Fruit fly (Drosophila melanogaster): ENCODE data around the gene CG32536.

The CG32536 gene

dm6 chrX:19278395-19278794 is 1.7 kb upstream of the CG32536 start (continued):
- TF ChIP-seq stwl (tag; optimal IDR thresholded peaks at IDR 0.05) = peak; percentile 22

DNA sequence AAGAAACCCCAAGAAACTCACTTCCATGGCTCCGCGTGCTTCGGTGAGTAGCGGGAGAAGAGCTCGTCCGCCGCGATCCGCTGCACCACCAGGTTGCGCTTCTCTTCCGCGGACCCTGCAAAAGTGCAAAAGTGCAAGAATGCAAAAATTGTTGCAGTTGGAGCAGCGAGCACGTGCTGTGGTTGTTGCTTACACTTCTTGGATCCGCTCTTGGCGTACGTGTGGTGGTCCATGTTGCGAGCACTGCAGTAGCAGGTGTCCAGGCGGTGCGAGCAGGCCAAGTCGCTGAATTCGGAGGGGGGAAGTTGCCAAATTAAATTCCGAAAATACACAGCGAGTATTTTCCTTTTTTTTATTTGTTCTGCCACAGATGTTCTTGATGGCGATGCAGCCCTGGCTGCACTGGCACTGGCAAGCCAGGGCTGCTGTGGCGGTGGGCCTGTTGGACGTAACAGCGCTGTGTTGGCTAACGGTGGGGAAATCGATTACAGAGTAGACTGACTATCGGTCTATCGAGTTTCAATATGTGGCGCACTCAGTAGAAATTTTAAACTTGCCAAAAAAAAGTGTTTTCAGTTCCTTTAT is 8.1 kb downstream of the CG32536 start, which contains the start of gene CG8010:
Gene CG8010, minus strand, starts transcription at position 413 of the 585 bp plus-strand sequence.
- peak; percentile 2 for TF ChIP-seq Hsf (GFP tag; optimal IDR thresholded peaks at IDR 0.05)
- TF ChIP-seq her (GFP tag; optimal IDR thresholded peaks at IDR 0.05) = peak; percentile 30
- peak; percentile 92 for TF ChIP-seq CG2116 (GFP tag; optimal IDR thresholded peaks at IDR 0.05)
- peak; percentile 28; the same call in 1 of the 2 replicates for TF ChIP-seq ato (GFP tag; IDR thresholded peaks at IDR 0.05; ENCODE audit: partially characterized antibody)
- peak; percentile 41 for TF ChIP-seq CG17829 (tag; optimal IDR thresholded peaks at IDR 0.05)
- peak; percentile 53 for TF ChIP-seq row (GFP tag; IDR thresholded peaks at IDR 0.05)
- TF ChIP-seq CG11456 (GFP tag; IDR thresholded peaks at IDR 0.05) = peak; percentile 39; the same call in 1 of the 3 replicates
- TF ChIP-seq nmo (GFP tag; optimal IDR thresholded peaks at IDR 0.05) = peak; percentile 1
- peak; percentile 45 for TF ChIP-seq CG14710 (tag; optimal IDR thresholded peaks at IDR 0.05)
- TF ChIP-seq Sry-δ (GFP tag; optimal IDR thresholded peaks at IDR 0.05) = peak; percentile 54
- TF ChIP-seq CG32772 (GFP tag; IDR thresholded peaks at IDR 0.05) = peak; percentile 42; the same call in 1 of the 2 replicates
- TF ChIP-seq CG16813 (GFP tag; IDR thresholded peaks at IDR 0.05; ENCODE audit: partially characterized antibody) = peak; percentile 38; the same call in 1 of the 3 replicates
- TF ChIP-seq pan (optimal IDR thresholded peaks at IDR 0.05) = no peak
- TF ChIP-seq pan (GFP tag; optimal IDR thresholded peaks at IDR 0.05 in 1 of 2, IDR thresholded peaks at IDR 0.05 in 1 of 2) = peak in 1 of 2 experiments; percentile 13
- TF ChIP-seq CG9797 (GFP tag; optimal IDR thresholded peaks at IDR 0.05) = peak; percentile 12
- TF ChIP-seq CG7928 (GFP tag; optimal IDR thresholded peaks at IDR 0.05) = peak; percentile 99
- peak in 1 of 2 experiments; percentile 82 for TF ChIP-seq crp (GFP tag; optimal IDR thresholded peaks at IDR 0.05)
- peak; percentile 16; the same call in 1 of the 2 replicates for TF ChIP-seq CG4360 (GFP tag; IDR thresholded peaks at IDR 0.05)
- TF ChIP-seq NFAT (GFP tag; IDR thresholded peaks at IDR 0.05) = 0 out of 2 replicates have a peak, but pooled peaks have one; percentile 9
- TF ChIP-seq CG2712 (tag; optimal IDR thresholded peaks at IDR 0.05) = peak; percentile 49
- TF ChIP-seq zfh1 (GFP tag; IDR thresholded peaks at IDR 0.05) = peak; percentile 48; the same call in 1 of the 3 replicates
- peak; percentile 21 for TF ChIP-seq B-H2 (GFP tag; optimal IDR thresholded peaks at IDR 0.05)
- TF ChIP-seq gsb (GFP tag; IDR thresholded peaks at IDR 0.05) = no peak
- TF ChIP-seq knrl (GFP tag; IDR thresholded peaks at IDR 0.05; ENCODE audit: partially characterized antibody) = 0 out of 3 replicates have a peak, but pooled peaks have one; percentile 13
- 0 out of 4 replicates have a peak, but pooled peaks have one; percentile 13 for TF ChIP-seq Gug (GFP tag; IDR thresholded peaks at IDR 0.05)
- 0 out of 2 replicates have a peak, but pooled peaks have one; percentile 16 for TF ChIP-seq onecut (GFP tag; IDR thresholded peaks at IDR 0.05)
- peak; percentile 34 for TF ChIP-seq sug (tag; optimal IDR thresholded peaks at IDR 0.05)
- no peak for TF ChIP-seq Doc3 (GFP tag; IDR thresholded peaks at IDR 0.05; ENCODE audit: partially characterized antibody)
- peak in 1 of 2 experiments; percentile 28 for TF ChIP-seq Pdp1 (GFP tag; optimal IDR thresholded peaks at IDR 0.05)
- peak; percentile 19 for TF ChIP-seq CG3163 (GFP tag; optimal IDR thresholded peaks at IDR 0.05)
- TF ChIP-seq Drgx (GFP tag; IDR thresholded peaks at IDR 0.05) = 0 out of 2 replicates have a peak, but pooled peaks have one; percentile 30
- no peak for TF ChIP-seq Rx (GFP tag; IDR thresholded peaks at IDR 0.05)
- peak; percentile 41 for TF ChIP-seq Scr (GFP tag; IDR thresholded peaks at IDR 0.05; ENCODE audit: partially characterized antibody)
- peak; percentile 4 for TF ChIP-seq phol (tag; optimal IDR thresholded peaks at IDR 0.05)
- no peak for TF ChIP-seq abd-A (tag; optimal IDR thresholded peaks at IDR 0.05)
- TF ChIP-seq Rfx (GFP tag; IDR thresholded peaks at IDR 0.05) = peak; percentile 57
- peak; percentile 32; the same call in 1 of the 2 replicates for TF ChIP-seq Atf6 (GFP tag; IDR thresholded peaks at IDR 0.05)
- TF ChIP-seq z (GFP tag; IDR thresholded peaks at IDR 0.05) = 0 out of 3 replicates have a peak, but pooled peaks have one; percentile 21
- TF ChIP-seq CG6689 (GFP tag; IDR thresholded peaks at IDR 0.05) = no peak
- peak; percentile 32 for TF ChIP-seq CG4617 (GFP tag; optimal IDR thresholded peaks at IDR 0.05; ENCODE audit: borderline replicate concordance)
- no peak for TF ChIP-seq CG18476 (GFP tag; optimal IDR thresholded peaks at IDR 0.05)
- peak; percentile 33; the same call in 1 of the 2 replicates for TF ChIP-seq inv (GFP tag; IDR thresholded peaks at IDR 0.05; ENCODE audit: partially characterized antibody)
- TF ChIP-seq CG17912 (GFP tag; optimal IDR thresholded peaks at IDR 0.05) = no peak
- TF ChIP-seq CG13287 (GFP tag; IDR thresholded peaks at IDR 0.05; ENCODE audit: partially characterized antibody) = peak; percentile 73
- TF ChIP-seq sens (GFP tag) = peak; percentile 46

Measured in whole organism, embryonic.